Fruit fly (Drosophila melanogaster) whole organism, embryonic: ENCODE measurements around the gene CG32163.

Experiments
- Asciz ChIP-seq: fragments of 200-800 bp; sonication (Bioruptor generic); optimal IDR thresholded peaks from 2 replicates; lab custom pipeline; 2017; ENCODE audit warnings: missing biosample characterization, mild to moderate bottlenecking, missing genetic modification characterization, missing genetic modification reagents
- Atf-2 ChIP-seq: fragments of 200-800 bp; sonication (Bioruptor generic); optimal IDR thresholded peaks from 2 replicates; lab custom pipeline; 2016; ENCODE audit warnings: missing biosample characterization, missing genetic modification characterization
- BtbVII ChIP-seq: fragments of 200-800 bp; sonication (Bioruptor generic); optimal IDR thresholded peaks from 3 replicates; lab custom pipeline; 2017; ENCODE audit warnings: missing biosample characterization, mild to moderate bottlenecking, missing genetic modification characterization
- C15 ChIP-seq: fragments of 200-800 bp; sonication (Bioruptor generic); IDR thresholded peaks from 3 replicates; pipeline ENCODE4 v1.3.6; 2022; ENCODE audit warnings: missing biosample characterization, missing genetic modification characterization
- CG10543 ChIP-seq: fragments of 200-800 bp; sonication (Bioruptor generic); optimal IDR thresholded peaks from 3 replicates; lab custom pipeline; 2017; ENCODE audit warnings: missing biosample characterization, mild to moderate bottlenecking, missing genetic modification characterization, moderate library complexity
- CG10979 ChIP-seq: fragments of 200-800 bp; sonication (Bioruptor generic); optimal IDR thresholded peaks from 2 replicates; lab custom pipeline; 2018; ENCODE audit warnings: missing biosample characterization, mild to moderate bottlenecking, missing genetic modification characterization, moderate library complexity
- CG11560 ChIP-seq: fragments of 200-800 bp; sonication (Bioruptor generic); IDR thresholded peaks from 3 replicates; pipeline ENCODE4 v1.3.6; 2022; ENCODE audit warnings: missing biosample characterization, missing genetic modification characterization
- CG12104 ChIP-seq: fragments of 200-800 bp; sonication (Bioruptor generic); optimal IDR thresholded peaks from 3 replicates; lab custom pipeline; 2016; ENCODE audit warnings: missing biosample characterization, missing genetic modification characterization
- CG12769 ChIP-seq: fragments of 200-800 bp; sonication (Bioruptor generic); optimal IDR thresholded peaks from 2 replicates; lab custom pipeline; 2019; ENCODE audit warnings: missing biosample characterization, mild to moderate bottlenecking, missing genetic modification characterization, moderate library complexity
- CG13775 ChIP-seq: fragments of 200-800 bp; sonication (Bioruptor generic); optimal IDR thresholded peaks from 3 replicates; lab custom pipeline; 2017; ENCODE audit warnings: missing biosample characterization, mild to moderate bottlenecking, missing genetic modification characterization
- CG14860 ChIP-seq: fragments of 200-800 bp; sonication (Bioruptor generic); IDR thresholded peaks from 3 replicates; pipeline ENCODE4 v1.3.6; 2022; ENCODE audit warnings: missing biosample characterization, missing genetic modification characterization; ENCODE audit not compliant: partially characterized antibody
- CG15073 ChIP-seq: fragments of 200-800 bp; sonication (Bioruptor generic); optimal IDR thresholded peaks from 2 replicates; lab custom pipeline; 2016; ENCODE audit warnings: missing biosample characterization, missing genetic modification characterization
- CG15269 ChIP-seq: fragments of 200-800 bp; sonication (Bioruptor generic); optimal IDR thresholded peaks from 2 replicates; lab custom pipeline; 2018; ENCODE audit warnings: missing biosample characterization, mild to moderate bottlenecking, missing genetic modification characterization, moderate library complexity
- CG1602 ChIP-seq: fragments of 200-800 bp; sonication (Bioruptor generic); optimal IDR thresholded peaks from 3 replicates; lab custom pipeline; 2016; ENCODE audit warnings: missing biosample characterization, missing genetic modification characterization
- CG17359 ChIP-seq: fragments of 200-800 bp; sonication (Bioruptor generic); optimal IDR thresholded peaks from 3 replicates; lab custom pipeline; 2018; ENCODE audit warnings: missing biosample characterization, mild to moderate bottlenecking, missing genetic modification characterization, moderate library complexity
- CG17612 ChIP-seq: fragments of 200-800 bp; sonication (Bioruptor generic); IDR thresholded peaks from 2 replicates; pipeline ENCODE4 v1.3.6; 2022; ENCODE audit warnings: missing biosample characterization, missing genetic modification characterization
- CG18619 ChIP-seq: fragments of 200-800 bp; sonication (Bioruptor generic); optimal IDR thresholded peaks from 3 replicates; lab custom pipeline; 2017; ENCODE audit warnings: missing biosample characterization, mild to moderate bottlenecking, missing genetic modification characterization
- CG2116 ChIP-seq: fragments of 200-800 bp; sonication (Bioruptor generic); optimal IDR thresholded peaks from 3 replicates; lab custom pipeline; 2018; ENCODE audit warnings: missing biosample characterization, mild to moderate bottlenecking, missing genetic modification characterization
- CG30431 ChIP-seq: fragments of 200-800 bp; sonication (Bioruptor generic); optimal IDR thresholded peaks from 2 replicates; lab custom pipeline; 2017; ENCODE audit warnings: missing biosample characterization, missing genetic modification characterization
- CG34224 ChIP-seq: fragments of 200-800 bp; sonication (Bioruptor generic); IDR thresholded peaks from 3 replicates; pipeline ENCODE4 v1.3.6; 2022; ENCODE audit warnings: missing biosample characterization, missing genetic modification characterization; ENCODE audit not compliant: partially characterized antibody
- CG3726 ChIP-seq: fragments of 200-800 bp; sonication (Bioruptor generic); IDR thresholded peaks from 3 replicates; pipeline ENCODE4, ENCODE4 v1.3.6; 2022; ENCODE audit warnings: missing biosample characterization, missing genetic modification characterization
- CG3995 ChIP-seq: fragments of 200-800 bp; sonication (Bioruptor generic); optimal IDR thresholded peaks from 3 replicates; lab custom pipeline; 2016; ENCODE audit warnings: missing biosample characterization, missing genetic modification characterization
- CG5953 ChIP-seq: fragments of 200-800 bp; sonication (Bioruptor generic); IDR thresholded peaks from 2 replicates; pipeline ENCODE4 v1.3.6; 2022; ENCODE audit warnings: missing biosample characterization, missing genetic modification characterization
- CG7357 ChIP-seq: fragments of 200-800 bp; sonication (Bioruptor generic); IDR thresholded peaks from 3 replicates; pipeline ENCODE4 v1.3.6; 2022; ENCODE audit warnings: missing biosample characterization, missing genetic modification characterization
- CG8281 ChIP-seq: fragments of 200-800 bp; sonication (Bioruptor generic); optimal IDR thresholded peaks from 2 replicates; lab custom pipeline; 2018; ENCODE audit warnings: missing biosample characterization, mild to moderate bottlenecking, missing genetic modification characterization, moderate library complexity
- CG9437 ChIP-seq: fragments of 200-800 bp; sonication (Bioruptor generic); optimal IDR thresholded peaks from 2 replicates; lab custom pipeline; 2018; ENCODE audit warnings: missing biosample characterization, mild to moderate bottlenecking, missing genetic modification characterization
- CrebB ChIP-seq: fragments of 200-800 bp; sonication (Bioruptor generic); optimal IDR thresholded peaks from 3 replicates; lab custom pipeline; 2018; ENCODE audit warnings: missing biosample characterization, mild to moderate bottlenecking, missing genetic modification characterization
- Dad ChIP-seq: fragments of 200-800 bp; sonication (Bioruptor generic); optimal IDR thresholded peaks from 3 replicates; lab custom pipeline; 2016; ENCODE audit warnings: missing biosample characterization, missing genetic modification characterization
- Ets65A ChIP-seq: fragments of 200-800 bp; sonication (Bioruptor generic); peaks from one replicate; lab custom pipeline; 2016; ENCODE audit warnings: missing biosample characterization, missing genetic modification characterization
- HLH54F ChIP-seq: fragments of 200-800 bp; sonication (Bioruptor generic); optimal IDR thresholded peaks from 3 replicates; lab custom pipeline; 2016; ENCODE audit warnings: missing biosample characterization, missing genetic modification characterization
- Hsf ChIP-seq: fragments of 200-800 bp; sonication (Bioruptor generic); optimal IDR thresholded peaks from 3 replicates; lab custom pipeline; 2016; ENCODE audit warnings: missing biosample characterization, missing genetic modification characterization
- Lhr ChIP-seq: fragments of 200-800 bp; sonication (Bioruptor generic); optimal IDR thresholded peaks from 3 replicates; lab custom pipeline; 2017; ENCODE audit warnings: mild to moderate bottlenecking, missing biosample characterization, missing genetic modification reagents, missing genetic modification characterization
- NC2β ChIP-seq: fragments of 200-800 bp; sonication (Bioruptor generic); optimal IDR thresholded peaks from 2 replicates; lab custom pipeline; 2016; ENCODE audit warnings: missing biosample characterization, missing genetic modification characterization
- Nf-YA ChIP-seq: fragments of 200-800 bp; sonication (Bioruptor generic); IDR thresholded peaks from 2 replicates; pipeline ENCODE4 v1.3.6; 2022; ENCODE audit warnings: missing biosample characterization, missing genetic modification characterization
- Optix ChIP-seq: fragments of 200-800 bp; sonication (Bioruptor generic); IDR thresholded peaks from 3 replicates; pipeline ENCODE4 v1.3.6; 2022; ENCODE audit warnings: missing biosample characterization, missing genetic modification characterization
- Sry-δ ChIP-seq: fragments of 200-800 bp; sonication (Bioruptor generic); optimal IDR thresholded peaks from 2 replicates; lab custom pipeline; 2016; ENCODE audit warnings: missing biosample characterization, missing genetic modification characterization
- Tbp ChIP-seq: fragments of >200 bp; optimal IDR thresholded peaks from 2 replicates; lab custom pipeline; 2018; ENCODE audit warnings: missing biosample characterization, missing genetic modification characterization
- Trl ChIP-seq, 3 experiments: fragments of >200 bp in 2 of 3; fragments of 200-800 bp in 1 of 3; sonication (Bioruptor generic) in 1 of 3; optimal IDR thresholded peaks; 2 replicates in 1 of 3; 3 replicates in 2 of 3; lab custom pipeline; 2016 to 2017; ENCODE audit warnings: missing biosample characterization in 1 of 3, missing genetic modification characterization in 1 of 3
- aop ChIP-seq: fragments of 200-800 bp; sonication (Bioruptor generic); IDR thresholded peaks from 2 replicates; pipeline ENCODE4 v1.3.6; 2022; ENCODE audit warnings: missing biosample characterization, missing genetic modification characterization
- ara ChIP-seq: fragments of 200-800 bp; sonication (Bioruptor generic); IDR thresholded peaks from 2 replicates; pipeline ENCODE4 v1.3.6; 2022; ENCODE audit warnings: missing biosample characterization, missing genetic modification characterization
- br ChIP-seq: fragments of >200 bp; optimal IDR thresholded peaks from 2 replicates; lab custom pipeline; 2017
- dysf ChIP-seq: fragments of 200-800 bp; sonication (Bioruptor generic); IDR thresholded peaks from 3 replicates; pipeline ENCODE4 v1.3.6; 2022; ENCODE audit warnings: missing biosample characterization, missing genetic modification characterization
- fd3F ChIP-seq: fragments of 200-800 bp; sonication (Bioruptor generic); optimal IDR thresholded peaks from 2 replicates; lab custom pipeline; 2018; ENCODE audit warnings: missing biosample characterization, mild to moderate bottlenecking, missing genetic modification characterization, moderate library complexity
- gfzf ChIP-seq: fragments of 200-800 bp; sonication (Bioruptor generic); optimal IDR thresholded peaks from 2 replicates; lab custom pipeline; 2016; ENCODE audit warnings: missing biosample characterization, mild to moderate bottlenecking, missing genetic modification characterization, moderate library complexity
- jumu ChIP-seq: fragments of 200-800 bp; sonication (Bioruptor generic); optimal IDR thresholded peaks from 3 replicates; lab custom pipeline; 2016; ENCODE audit warnings: missing biosample characterization, missing genetic modification characterization
- pho ChIP-seq: fragments of 200-800 bp; sonication (Bioruptor generic); optimal IDR thresholded peaks from 2 replicates; lab custom pipeline; 2016; ENCODE audit warnings: missing biosample characterization, missing genetic modification characterization
- phol ChIP-seq: fragments of 200-800 bp; sonication (Bioruptor generic); optimal IDR thresholded peaks from 3 replicates; lab custom pipeline; 2018; ENCODE audit warnings: missing biosample characterization, mild to moderate bottlenecking, missing genetic modification characterization, moderate library complexity
- sd ChIP-seq: fragments of 200-800 bp; sonication (Bioruptor generic); optimal IDR thresholded peaks from 3 replicates; lab custom pipeline; 2018; ENCODE audit warnings: missing biosample characterization, mild to moderate bottlenecking, missing genetic modification characterization, moderate library complexity
- trh ChIP-seq: fragments of 200-800 bp; sonication (Bioruptor generic); optimal IDR thresholded peaks from 2 replicates; lab custom pipeline; 2016; ENCODE audit warnings: missing biosample characterization, missing genetic modification characterization
- tx ChIP-seq: fragments of 200-800 bp; sonication (Bioruptor generic); optimal IDR thresholded peaks from 2 replicates; lab custom pipeline; 2016; ENCODE audit warnings: missing biosample characterization, missing genetic modification characterization
- unpg ChIP-seq: fragments of 200-800 bp; sonication (Bioruptor generic); optimal IDR thresholded peaks from 3 replicates; lab custom pipeline; 2018; ENCODE audit warnings: missing biosample characterization, mild to moderate bottlenecking, missing genetic modification characterization, moderate library complexity
- wor ChIP-seq: fragments of 200-800 bp; sonication (Bioruptor generic); IDR thresholded peaks from 2 replicates; pipeline ENCODE4 v1.3.6; 2022; ENCODE audit warnings: missing biosample characterization, missing genetic modification characterization

CG32163 gene

DNA sequence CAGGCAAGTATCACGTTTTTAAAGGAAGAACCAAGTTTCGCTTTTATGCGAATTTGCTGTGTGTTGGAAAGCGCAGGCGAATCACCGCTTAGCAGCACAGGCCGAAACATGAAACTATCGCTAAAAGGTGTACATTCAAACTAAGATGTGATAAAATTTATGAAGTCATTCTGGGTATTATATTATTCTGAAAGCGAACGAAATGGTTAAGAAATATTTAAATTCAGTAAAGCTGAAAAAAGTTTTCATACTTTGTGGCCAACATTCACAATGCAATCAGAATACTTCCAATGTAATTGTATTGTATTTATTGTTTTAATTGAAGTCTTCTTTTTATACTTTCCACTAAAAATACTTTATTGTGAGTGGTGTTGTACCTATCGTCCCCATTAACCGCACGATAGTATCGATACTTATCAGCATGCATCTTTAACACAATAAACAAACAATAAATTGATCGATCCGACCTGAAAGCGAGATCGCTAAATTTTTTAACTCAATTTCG lies 5.7 kb upstream of the CG32163 start, which contains the start of gene Smn (continued):
- TF ChIP-seq Trl (optimal IDR thresholded peaks at IDR 0.05; lab: Kevin White, UChicago): no peak
- peak; percentile 47 for TF ChIP-seq Trl (GFP tag; optimal IDR thresholded peaks at IDR 0.05; lab: Kevin White, UChicago)
- TF ChIP-seq HLH54F (GFP tag; lab: Kevin White, UChicago): peak; percentile 60
- TF ChIP-seq trh (GFP tag; lab: Kevin White, UChicago): no peak
- TF ChIP-seq sd (tag; lab: Kevin White, UChicago): peak; percentile 26
- peak; percentile 33 for TF ChIP-seq CG1602
- TF ChIP-seq CG9437 (GFP tag; lab: Kevin White, UChicago): peak; percentile 18
- TF ChIP-seq unpg (GFP tag; lab: Kevin White, UChicago): peak; percentile 31
- TF ChIP-seq CG13775 (GFP tag; lab: Kevin White, UChicago): peak; percentile 17
- TF ChIP-seq CG14860 (GFP tag; lab: Robert Waterston, UW): peak; percentile 84
- peak; percentile 38 for TF ChIP-seq NC2β (GFP tag; lab: Kevin White, UChicago)
- no peak for TF ChIP-seq aop (GFP tag; lab: Robert Waterston, UW)
- no peak for TF ChIP-seq CG30431 (GFP tag; lab: Kevin White, UChicago)
- TF ChIP-seq CG8281 (tag; lab: Kevin White, UChicago): peak; percentile 32
- TF ChIP-seq Sry-δ (GFP tag; lab: Kevin White, UChicago): peak; percentile 85
- TF ChIP-seq C15 (GFP tag; lab: Robert Waterston, UW): no peak
- peak; percentile 46 for TF ChIP-seq CG15269 (tag; lab: Kevin White, UChicago)
- TF ChIP-seq pho (GFP tag; lab: Kevin White, UChicago): peak; percentile 58
- no peak for TF ChIP-seq wor (GFP tag; lab: Robert Waterston, UW)
- TF ChIP-seq Nf-YA (GFP tag; lab: Robert Waterston, UW): no peak
- TF ChIP-seq CG15073: no peak
- TF ChIP-seq dysf (GFP tag; lab: Robert Waterston, UW): no peak
- TF ChIP-seq CG34224 (GFP tag; lab: Robert Waterston, UW): peak; percentile 81
- peak; percentile 18 for TF ChIP-seq CG10979
- TF ChIP-seq CG18619 (GFP tag; lab: Kevin White, UChicago): no peak
- TF ChIP-seq CG12769: peak; percentile 29
- TF ChIP-seq Asciz (GFP tag; lab: Kevin White, UChicago): no peak
- TF ChIP-seq CG3726 (GFP tag; lab: Robert Waterston, UW): no peak
- TF ChIP-seq CG7357 (GFP tag; lab: Robert Waterston, UW): no peak
- TF ChIP-seq Dad (GFP tag; lab: Kevin White, UChicago): peak; percentile 3
- TF ChIP-seq CG17359 (tag; lab: Kevin White, UChicago): peak; percentile 19
- no peak for TF ChIP-seq BtbVII (GFP tag; lab: Kevin White, UChicago)
- TF ChIP-seq jumu (GFP tag; lab: Kevin White, UChicago): peak; percentile 53
- TF ChIP-seq fd3F (GFP tag; lab: Kevin White, UChicago): peak; percentile 32
- TF ChIP-seq gfzf (GFP tag; lab: Kevin White, UChicago): peak; percentile 22
- TF ChIP-seq CG17612 (GFP tag; lab: Robert Waterston, UW): no peak
- TF ChIP-seq Hsf: peak; percentile 46
- TF ChIP-seq br (lab: Kevin White, UChicago): no peak
- TF ChIP-seq CG11560 (tag; lab: Robert Waterston, UW): no peak
- TF ChIP-seq tx: no peak
- no peak for TF ChIP-seq Atf-2 (GFP tag; lab: Kevin White, UChicago)
- TF ChIP-seq CG12104 (GFP tag; lab: Kevin White, UChicago): peak; percentile 11
- no peak for TF ChIP-seq Optix (GFP tag; lab: Robert Waterston, UW)
- no peak for TF ChIP-seq CG5953
- no peak for TF ChIP-seq ara
- TF ChIP-seq CG2116 (GFP tag; lab: Kevin White, UChicago): peak; percentile 97
- no peak for TF ChIP-seq CrebB (tag; lab: Kevin White, UChicago)
- peak; percentile 46 for TF ChIP-seq CG10543
- TF ChIP-seq phol: peak; percentile 59
- TF ChIP-seq Tbp (GFP tag; lab: Kevin White, UChicago): peak; percentile 40
- TF ChIP-seq CG3995: peak; percentile 79
- peak; percentile 78 for TF ChIP-seq Ets65A (GFP tag; lab: Kevin White, UChicago)
- TF ChIP-seq Lhr (GFP tag; lab: Kevin White, UChicago): peak; percentile 35
